Worm (Caenorhabditis elegans) whole organism, L4 larva: ENCODE measurements around the gene C37C3.12.

Experiments
- F26F4.8 ChIP-seq: fragments of 200-800 bp; sonication (Bioruptor generic); conservative IDR thresholded peaks from 2 replicates; pipeline ENCODE4 v1.3.6; 2022; ENCODE audit warnings: missing genetic modification characterization, missing compliant biosample characterization
- F37D6.2 ChIP-seq: sonication (generic microtip); optimal IDR thresholded peaks from 2 replicates; lab custom pipeline; 2016; ENCODE audit warnings: mild to moderate bottlenecking, missing genetic modification characterization, missing compliant biosample characterization
- T20F7.1 ChIP-seq: fragments of 200-800 bp; sonication (Bioruptor generic); optimal IDR thresholded peaks from 2 replicates; lab custom pipeline; 2018; ENCODE audit warnings: mild to moderate bottlenecking, missing genetic modification characterization, missing compliant biosample characterization
- aha-1 ChIP-seq: fragments of 150-350 bp; peaks from one replicate; lab custom pipeline; 2014; ENCODE audit warnings: missing biosample characterization, missing genetic modification characterization
- ama-1 ChIP-seq: fragments of 150-350 bp; optimal IDR thresholded peaks from 2 replicates; lab custom pipeline; 2014; ENCODE audit warnings: inconsistent platforms, mixed read lengths
- arid-1 ChIP-seq: fragments of 200-800 bp; sonication (Bioruptor generic); conservative IDR thresholded peaks from 2 replicates; pipeline ENCODE4 v1.3.6; 2022; ENCODE audit warnings: missing genetic modification reagents, missing genetic modification characterization, missing compliant biosample characterization
- ceh-32 ChIP-seq: sonication (generic microtip); optimal IDR thresholded peaks from 2 replicates; lab custom pipeline; 2016; ENCODE audit warnings: mild to moderate bottlenecking, missing genetic modification characterization, missing compliant biosample characterization; ENCODE audit not compliant: poor library complexity
- ceh-62 ChIP-seq: sonication (generic microtip); optimal IDR thresholded peaks from 2 replicates; lab custom pipeline; 2017; ENCODE audit warnings: missing biosample characterization, missing genetic modification characterization
- ces-1 ChIP-seq: fragments of 150-350 bp; sonication (generic microtip); optimal IDR thresholded peaks from 4 replicates; lab custom pipeline; 2014; ENCODE audit warnings: missing biosample characterization, missing genetic modification reagents, missing genetic modification characterization
- cey-2 ChIP-seq: sonication (generic microtip); optimal IDR thresholded peaks from 3 replicates; lab custom pipeline; 2017; ENCODE audit warnings: missing genetic modification characterization, mild to moderate bottlenecking, missing compliant biosample characterization, antibody characterized with exemption, borderline replicate concordance; ENCODE audit not compliant: insufficient read depth
- daf-16 ChIP-seq, 3 experiments: sonication (generic microtip); optimal IDR thresholded peaks; 2 replicates each; lab custom pipeline; 2016 to 2017; ENCODE audit warnings: missing genetic modification characterization in 3 of 3, missing genetic modification reagents in 3 of 3, mild to moderate bottlenecking in 2 of 3, missing compliant biosample characterization in 2 of 3, missing biosample characterization in 1 of 3, moderate library complexity in 1 of 3
- dmd-9 ChIP-seq: fragments of 200-800 bp; sonication (Bioruptor generic); IDR thresholded peaks from 2 replicates; pipeline ENCODE4 v1.3.6; 2022; ENCODE audit warnings: missing genetic modification reagents, missing genetic modification characterization, missing compliant biosample characterization
- dpl-1 ChIP-seq: fragments of 150-350 bp; optimal IDR thresholded peaks from 2 replicates; lab custom pipeline; 2014; ENCODE audit warnings: missing biosample characterization, missing genetic modification reagents, missing genetic modification characterization
- duxl-1 ChIP-seq: sonication (generic microtip); optimal IDR thresholded peaks from 2 replicates; lab custom pipeline; 2016; ENCODE audit warnings: mild to moderate bottlenecking, missing genetic modification characterization, moderate library complexity, missing compliant biosample characterization; ENCODE audit not compliant: poor library complexity
- dve-1 ChIP-seq: sonication (generic microtip); optimal IDR thresholded peaks from 2 replicates; lab custom pipeline; 2017; ENCODE audit warnings: antibody characterized with exemption, mild to moderate bottlenecking, missing genetic modification characterization, missing compliant biosample characterization; ENCODE audit not compliant: insufficient read depth
- hlh-11 ChIP-seq: fragments of 200-800 bp; sonication (Bioruptor generic); optimal IDR thresholded peaks from 2 replicates; lab custom pipeline; 2018; ENCODE audit warnings: mild to moderate bottlenecking, missing genetic modification characterization, missing compliant biosample characterization
- hmg-1.1 ChIP-seq: fragments of 200-800 bp; sonication (Bioruptor generic); IDR thresholded peaks from 2 replicates; pipeline ENCODE4 v1.3.6; 2022; ENCODE audit warnings: missing genetic modification reagents, missing genetic modification characterization, missing compliant biosample characterization
- lin-15B ChIP-seq: fragments of 150-350 bp; sonication (generic microtip); optimal IDR thresholded peaks from 3 replicates; lab custom pipeline; 2014; ENCODE audit warnings: missing biosample characterization, missing genetic modification characterization
- lin-38 ChIP-seq: fragments of 200-800 bp; sonication (Bioruptor generic); IDR thresholded peaks from 2 replicates; pipeline ENCODE4 v1.3.6; 2022; ENCODE audit warnings: missing genetic modification reagents, missing genetic modification characterization, missing compliant biosample characterization
- lin-39 ChIP-seq: fragments of 150-350 bp; optimal IDR thresholded peaks from 2 replicates; lab custom pipeline; 2014; ENCODE audit warnings: missing biosample characterization, missing genetic modification reagents, missing genetic modification characterization
- lsy-2 ChIP-seq, 2 experiments: fragments of 150-350 bp in 1 of 2; sonication (generic microtip) in 1 of 2; optimal IDR thresholded peaks; 2 replicates each; lab custom pipeline; 2014 to 2017; ENCODE audit warnings: missing biosample characterization in 2 of 2, missing genetic modification characterization in 2 of 2
- mdt-29 ChIP-seq: fragments of 200-800 bp; sonication (Bioruptor generic); IDR thresholded peaks from 2 replicates; pipeline ENCODE4 v1.3.6; 2022; ENCODE audit warnings: missing genetic modification reagents, missing genetic modification characterization, missing compliant biosample characterization
- mep-1 ChIP-seq: fragments of 150-350 bp; sonication (generic microtip); optimal IDR thresholded peaks from 3 replicates; lab custom pipeline; 2014; ENCODE audit warnings: missing biosample characterization, missing genetic modification characterization
- mes-2 ChIP-seq: sonication (generic microtip); optimal IDR thresholded peaks from 2 replicates; lab custom pipeline; 2016; ENCODE audit warnings: missing genotype, mild to moderate bottlenecking, missing genetic modification characterization, missing compliant biosample characterization; ENCODE audit not compliant: poor library complexity, severe bottlenecking
- mxl-3 ChIP-seq: fragments of 200-800 bp; sonication (Bioruptor generic); optimal IDR thresholded peaks from 2 replicates; lab custom pipeline; 2018; ENCODE audit warnings: mild to moderate bottlenecking, missing genetic modification characterization, missing compliant biosample characterization
- nhr-11 ChIP-seq: fragments of 150-350 bp; optimal IDR thresholded peaks from 2 replicates; lab custom pipeline; 2014; ENCODE audit warnings: missing biosample characterization, missing genetic modification characterization
- nhr-111 ChIP-seq: fragments of 200-800 bp; sonication (Bioruptor generic); optimal IDR thresholded peaks from 2 replicates; lab custom pipeline; 2018; ENCODE audit warnings: mild to moderate bottlenecking, missing genetic modification characterization, missing compliant biosample characterization
- nhr-41 ChIP-seq: fragments of 200-800 bp; sonication (Bioruptor generic); IDR thresholded peaks from 2 replicates; pipeline ENCODE4 v1.3.6; 2022; ENCODE audit warnings: missing genetic modification reagents, missing genetic modification characterization, missing compliant biosample characterization
- nhr-48 ChIP-seq: sonication (generic microtip); optimal IDR thresholded peaks from 2 replicates; lab custom pipeline; 2016; ENCODE audit warnings: mild to moderate bottlenecking, missing genetic modification characterization, missing compliant biosample characterization
- nhr-6 ChIP-seq: fragments of 150-350 bp; optimal IDR thresholded peaks from 2 replicates; lab custom pipeline; 2014; ENCODE audit warnings: missing biosample characterization, missing genetic modification characterization
- nhr-77 ChIP-seq: fragments of 150-350 bp; optimal IDR thresholded peaks from 2 replicates; lab custom pipeline; 2014; ENCODE audit warnings: missing biosample characterization, missing genetic modification characterization
- pha-4 ChIP-seq, 2 experiments: fragments of 150-350 bp in 1 of 2; fragments of 200-800 bp in 1 of 2; sonication (Bioruptor generic) in 1 of 2; IDR thresholded peaks in 1 of 2; optimal IDR thresholded peaks in 1 of 2; 2 replicates each; pipeline versions ENCODE4 v1.3.6 to Lab custom; 2014 to 2022; ENCODE audit warnings: missing genetic modification characterization in 2 of 2, missing genetic modification reagents in 2 of 2, missing biosample characterization in 1 of 2, missing compliant biosample characterization in 1 of 2
- saeg-2 ChIP-seq: fragments of 200-800 bp; sonication (Bioruptor generic); IDR thresholded peaks from 2 replicates; pipeline ENCODE4 v1.3.6; 2022; ENCODE audit warnings: missing genetic modification reagents, missing genetic modification characterization, missing compliant biosample characterization
- set-16 ChIP-seq: fragments of 200-800 bp; sonication (Bioruptor generic); IDR thresholded peaks from 2 replicates; pipeline ENCODE4 v1.3.6; 2022; ENCODE audit warnings: missing genetic modification reagents, missing genetic modification characterization, missing compliant biosample characterization
- skn-1 ChIP-seq: fragments of 150-350 bp; optimal IDR thresholded peaks from 2 replicates; lab custom pipeline; 2014; ENCODE audit warnings: missing biosample characterization, missing genetic modification characterization
- tra-1 ChIP-seq: fragments of 200-800 bp; sonication (Bioruptor generic); IDR thresholded peaks from 2 replicates; pipeline ENCODE4 v1.3.6; 2022; ENCODE audit warnings: missing genetic modification reagents, missing genetic modification characterization, missing compliant biosample characterization
- unc-62 ChIP-seq, 3 experiments: fragments of 150-350 bp in 1 of 3; sonication (generic microtip); optimal IDR thresholded peaks in 2 of 3; peaks in 1 of 3; 1 replicate in 1 of 3; 2 replicates in 2 of 3; lab custom pipeline; 2014 to 2017; ENCODE audit warnings: missing biosample characterization in 3 of 3, missing genetic modification characterization in 3 of 3, missing genetic modification reagents in 3 of 3, missing genotype in 1 of 3
- zip-2 ChIP-seq: fragments of 150-350 bp; optimal IDR thresholded peaks from 2 replicates; lab custom pipeline; 2014; ENCODE audit warnings: missing biosample characterization, missing genetic modification characterization
- ztf-7 ChIP-seq: fragments of 150-350 bp; optimal IDR thresholded peaks from 2 replicates; lab custom pipeline; 2014; ENCODE audit warnings: missing biosample characterization, missing genetic modification characterization

The C37C3.12 gene

ce11 chrV:7854603-7855002 lies 15.2 kb upstream of the C37C3.12 start, which contains the start of the genes C37C3.9 and C37C3.18 (continued):
- TF ChIP-seq ceh-32 (tag; lab: Kevin White, UChicago): no peak
- peak; percentile 64 for TF ChIP-seq ztf-7 (tag; lab: Kevin White, UChicago)
- peak; percentile 46 for TF ChIP-seq ces-1
- peak; percentile 31 for TF ChIP-seq dpl-1
- peak; percentile 12 for TF ChIP-seq F37D6.2 (tag; lab: Kevin White, UChicago)
- no peak for TF ChIP-seq F26F4.8 (GFP tag; lab: Robert Waterston, UW)
- TF ChIP-seq ama-1: peak; percentile 48
- peak in 1 of 2 experiments; percentile 97 for TF ChIP-seq unc-62 (GFP tag; optimal IDR thresholded peaks at IDR 0.05 in 1 of 2; lab: Kevin White, UChicago)
- TF ChIP-seq unc-62 (tag; optimal IDR thresholded peaks at IDR 0.05; lab: Kevin White, UChicago): no peak
- TF ChIP-seq arid-1 (GFP tag; lab: Robert Waterston, UW): 0 out of 2 replicates have a peak, but pooled peaks have one; percentile 22
- peak; percentile 70 for TF ChIP-seq nhr-77 (tag; lab: Kevin White, UChicago)
- peak; percentile 45; the same call in 1 of the 2 replicates for TF ChIP-seq set-16
- TF ChIP-seq nhr-48: peak; percentile 56
- peak; percentile 84 for TF ChIP-seq mxl-3 (GFP tag; lab: Kevin White, UChicago)
- no peak for TF ChIP-seq nhr-41 (GFP tag; lab: Robert Waterston, UW)
- TF ChIP-seq lin-39 (tag; lab: Kevin White, UChicago): no peak
- TF ChIP-seq dve-1: peak; percentile 88
- no peak for TF ChIP-seq zip-2 (tag; lab: Kevin White, UChicago)
- peak; percentile 77 for TF ChIP-seq nhr-11 (tag; lab: Kevin White, UChicago)
- 0 out of 2 replicates have a peak, but pooled peaks have one; percentile 39 for TF ChIP-seq pha-4 (GFP tag; IDR thresholded peaks at IDR 0.05; lab: Robert Waterston, UW)
- TF ChIP-seq pha-4 (tag; optimal IDR thresholded peaks at IDR 0.05; lab: Kevin White, UChicago): no peak
- TF ChIP-seq hlh-11: peak; percentile 88
- TF ChIP-seq mep-1 (tag; lab: Kevin White, UChicago): peak; percentile 78

- TF ChIP-seq duxl-1 (tag; lab: Kevin White, UChicago): no peak
- TF ChIP-seq dmd-9 (GFP tag; lab: Robert Waterston, UW): no peak
- peak; percentile 52 for TF ChIP-seq nhr-6
- TF ChIP-seq nhr-111 (GFP tag; lab: Kevin White, UChicago): no peak
- peak; percentile 24 for TF ChIP-seq mes-2
- no peak for TF ChIP-seq skn-1 (tag; lab: Kevin White, UChicago)
- TF ChIP-seq cey-2 (tag; lab: Kevin White, UChicago): no peak
- no peak for TF ChIP-seq lin-15B (tag; lab: Kevin White, UChicago)
- TF ChIP-seq hlh-11: no peak
- no peak for TF ChIP-seq tra-1 (GFP tag; lab: Robert Waterston, UW)
- 0 out of 2 replicates have a peak, but pooled peaks have one; percentile 22 for TF ChIP-seq lin-38 (GFP tag; lab: Robert Waterston, UW)
- no peak for TF ChIP-seq lin-39 (tag; lab: Kevin White, UChicago)
- TF ChIP-seq saeg-2 (GFP tag; lab: Robert Waterston, UW): no peak
- no peak for TF ChIP-seq daf-16 (GFP tag; optimal IDR thresholded peaks at IDR 0.05; lab: Kevin White, UChicago)
- TF ChIP-seq daf-16 (tag; optimal IDR thresholded peaks at IDR 0.05; lab: Kevin White, UChicago): peak; percentile 25
- TF ChIP-seq aha-1: no peak
- no peak for TF ChIP-seq nhr-48
- no peak for TF ChIP-seq ceh-62 (tag; lab: Kevin White, UChicago)
- TF ChIP-seq lsy-2 (tag; optimal IDR thresholded peaks at IDR 0.05; lab: Kevin White, UChicago): peak in 1 of 2 experiments; percentile 27
- 0 out of 2 replicates have a peak, but pooled peaks have one; percentile 34 for TF ChIP-seq hmg-1.1 (GFP tag; lab: Robert Waterston, UW)
- no peak for TF ChIP-seq T20F7.1 (GFP tag; lab: Kevin White, UChicago)
- TF ChIP-seq mdt-29 (GFP tag; lab: Robert Waterston, UW): no peak
- TF ChIP-seq, all 104 proteins: peak for 6
Measured at ce11 chrV:7853900-7854299, 14.5 kb upstream of the C37C3.12 start.
